Fruit fly (Drosophila melanogaster): ENCODE measurements around the gene kst.

Gene kst

dm6 chr3L:3301171-3301738 lies 35.4 kb upstream of the kst start (continued):
- TF ChIP-seq Ets96B (tag; optimal IDR thresholded peaks at IDR 0.05) = peak; percentile 4
- peak; percentile 79; the same call in 2 of the 3 replicates for TF ChIP-seq eg (GFP tag; IDR thresholded peaks at IDR 0.05)
- TF ChIP-seq CG3032 (tag; optimal IDR thresholded peaks at IDR 0.05) = no peak
- TF ChIP-seq cyc (GFP tag; optimal IDR thresholded peaks at IDR 0.05) = no peak
- peak in 1 of 2 experiments; percentile 69 for TF ChIP-seq salr (GFP tag; optimal IDR thresholded peaks at IDR 0.05)
- TF ChIP-seq Hr4 (GFP tag; optimal IDR thresholded peaks at IDR 0.05) = peak; percentile 80
- no peak for TF ChIP-seq CG31627 (GFP tag; optimal IDR thresholded peaks at IDR 0.05)
- peak; percentile 61 for TF ChIP-seq Lpt (GFP tag; optimal IDR thresholded peaks at IDR 0.05)
- peak; percentile 66 for TF ChIP-seq vri (GFP tag; optimal IDR thresholded peaks at IDR 0.05)
- no peak for TF ChIP-seq CG34406 (GFP tag; optimal IDR thresholded peaks at IDR 0.05)
- peak; percentile 53 for TF ChIP-seq CG4318 (GFP tag; optimal IDR thresholded peaks at IDR 0.05)
- TF ChIP-seq CG15336 (GFP tag; IDR thresholded peaks at IDR 0.05) = peak; percentile 83
- no peak for TF ChIP-seq Ets21C (GFP tag; optimal IDR thresholded peaks at IDR 0.05)
- TF ChIP-seq topi (GFP tag; optimal IDR thresholded peaks at IDR 0.05) = peak; percentile 27
- peak; percentile 13 for TF ChIP-seq esn (GFP tag; optimal IDR thresholded peaks at IDR 0.05)
- no peak for TF ChIP-seq CG10669 (GFP tag; optimal IDR thresholded peaks at IDR 0.05)
- peak; percentile 12 for TF ChIP-seq dac (GFP tag; optimal IDR thresholded peaks at IDR 0.05)
- TF ChIP-seq Smox (GFP tag; optimal IDR thresholded peaks at IDR 0.05) = peak; percentile 14
- TF ChIP-seq acj6 (GFP tag; optimal IDR thresholded peaks at IDR 0.05) = peak; percentile 20
- no peak for TF ChIP-seq CG7368 (GFP tag; optimal IDR thresholded peaks at IDR 0.05)

- TF ChIP-seq pdm3 (GFP tag; optimal IDR thresholded peaks at IDR 0.05) = peak; percentile 91
- peak; percentile 94 for TF ChIP-seq Eip93F (GFP tag; optimal IDR thresholded peaks at IDR 0.05)
- peak; percentile 91 for TF ChIP-seq dsx (GFP tag; optimal IDR thresholded peaks at IDR 0.05; ENCODE audit: poor library complexity, severe bottlenecking)
- TF ChIP-seq Hr39 (GFP tag; optimal IDR thresholded peaks at IDR 0.05) = peak; percentile 84
- peak; percentile 88 for TF ChIP-seq Lpt (GFP tag; optimal IDR thresholded peaks at IDR 0.05)
- TF ChIP-seq CG10669 (GFP tag; optimal IDR thresholded peaks at IDR 0.05) = peak; percentile 93
- no peak for TF ChIP-seq Hr38 (GFP tag; optimal IDR thresholded peaks at IDR 0.05)
- TF ChIP-seq CG10631 (GFP tag; optimal IDR thresholded peaks at IDR 0.05) = peak; percentile 89
- TF ChIP-seq Gug (GFP tag; IDR thresholded peaks at IDR 0.05) = peak; percentile 95
- TF ChIP-seq Smox (GFP tag; optimal IDR thresholded peaks at IDR 0.05) = peak; percentile 95
- peak; percentile 80 for TF ChIP-seq spab (GFP tag; optimal IDR thresholded peaks at IDR 0.05)
- TF ChIP-seq ss (GFP tag; optimal IDR thresholded peaks at IDR 0.05) = peak; percentile 79 to 89
- peak; percentile 94 for TF ChIP-seq CG11294 (GFP tag; IDR thresholded peaks at IDR 0.05)
- peak; percentile 80 for TF ChIP-seq fd59A (GFP tag; optimal IDR thresholded peaks at IDR 0.05)
- TF ChIP-seq CG34406 (GFP tag; optimal IDR thresholded peaks at IDR 0.05) = peak; percentile 97
- peak; percentile 97 for TF ChIP-seq eg (GFP tag; IDR thresholded peaks at IDR 0.05)
- peak; percentile 89 for TF ChIP-seq CG31627 (GFP tag; optimal IDR thresholded peaks at IDR 0.05)
- peak; percentile 83 for TF ChIP-seq Ets21C (GFP tag; optimal IDR thresholded peaks at IDR 0.05)
- TF ChIP-seq achi (GFP tag; optimal IDR thresholded peaks at IDR 0.05) = peak; percentile 95
- TF ChIP-seq CG9139 (GFP tag; optimal IDR thresholded peaks at IDR 0.05) = peak; percentile 77
- peak; percentile 83 for TF ChIP-seq dac (GFP tag; optimal IDR thresholded peaks at IDR 0.05)
- peak; percentile 88 for TF ChIP-seq Hr4 (GFP tag; optimal IDR thresholded peaks at IDR 0.05)
- TF ChIP-seq CG1621 (tag; optimal IDR thresholded peaks at IDR 0.05) = peak; percentile 67
- peak; percentile 79 to 80 for TF ChIP-seq salr (GFP tag; optimal IDR thresholded peaks at IDR 0.05)
- peak; percentile 88 for TF ChIP-seq CG3032 (tag; optimal IDR thresholded peaks at IDR 0.05)
- peak; percentile 86 for TF ChIP-seq fd85E (GFP tag; optimal IDR thresholded peaks at IDR 0.05)
- peak; percentile 88 for TF ChIP-seq CG11762 (GFP tag; optimal IDR thresholded peaks at IDR 0.05; ENCODE audit: insufficient read depth)
- TF ChIP-seq CG7368 (GFP tag; optimal IDR thresholded peaks at IDR 0.05) = peak; percentile 91
- TF ChIP-seq acj6 (GFP tag; optimal IDR thresholded peaks at IDR 0.05) = peak; percentile 95
- TF ChIP-seq vri (GFP tag; optimal IDR thresholded peaks at IDR 0.05) = peak; percentile 92
- peak; percentile 89 for TF ChIP-seq CG4318 (GFP tag; optimal IDR thresholded peaks at IDR 0.05)
- TF ChIP-seq Sox102F (GFP tag; optimal IDR thresholded peaks at IDR 0.05) = peak; percentile 93
- TF ChIP-seq CG8119 (GFP tag; IDR thresholded peaks at IDR 0.05) = peak; percentile 97
- TF ChIP-seq fkh (GFP tag; optimal IDR thresholded peaks at IDR 0.05) = peak; percentile 31
- peak; percentile 78 for TF ChIP-seq CG16779 (tag; optimal IDR thresholded peaks at IDR 0.05)
- TF ChIP-seq CG6854 (GFP tag; optimal IDR thresholded peaks at IDR 0.05) = peak; percentile 92
- peak; percentile 97 for TF ChIP-seq OdsH (GFP tag; optimal IDR thresholded peaks at IDR 0.05)
- TF ChIP-seq topi (GFP tag; optimal IDR thresholded peaks at IDR 0.05) = peak; percentile 97
- peak; percentile 94 for TF ChIP-seq Ets96B (tag; optimal IDR thresholded peaks at IDR 0.05)
- peak; percentile 92 for TF ChIP-seq CG6792 (GFP tag; optimal IDR thresholded peaks at IDR 0.05)
- TF ChIP-seq CG32006 (GFP tag; optimal IDR thresholded peaks at IDR 0.05) = peak; percentile 93
- peak; percentile 95 for TF ChIP-seq esn (GFP tag; optimal IDR thresholded peaks at IDR 0.05)
- TF ChIP-seq Eip78C (GFP tag) = peak; percentile 98
These were observed 33.6 kb upstream of the kst start, which contains the start of gene CG14968 for dm6 chr3L:3303087-3303526. Gene CG14968 (minus strand): TSS chr3L:3303112.

All from whole organism, prepupa.